Worm (Caenorhabditis elegans): ENCODE results near the gene rin-1.
"Not testable (repeated sequence)": the region's sequence is repeated elsewhere in the genome, so short reads cannot be mapped to it uniquely, and the experiment has no call there.

rin-1 gene

ce11 chrV:14763582-14763981 is 51.8 kb downstream of the rin-1 start:
- TF ChIP-seq ref-1 (GFP tag; conservative IDR thresholded peaks at IDR 0.05) (no peak), cog-1 (tag; optimal IDR thresholded peaks at IDR 0.05) (no peak), ztf-29 (GFP tag; IDR thresholded peaks at IDR 0.05) (no peak), tab-1 (GFP tag; IDR thresholded peaks at IDR 0.05) (no peak), flt-1 (GFP tag; IDR thresholded peaks at IDR 0.05) (no peak), klf-2 (GFP tag; conservative IDR thresholded peaks at IDR 0.05) (no peak), ztf-23 (GFP tag; IDR thresholded peaks at IDR 0.05) (no peak), T22C8.4 (GFP tag; IDR thresholded peaks at IDR 0.05) (no peak), med-1 (GFP tag; optimal IDR thresholded peaks at IDR 0.05; ENCODE audit: insufficient read depth) (no peak)

- TF ChIP-seq klf-2 (GFP tag; conservative IDR thresholded peaks at IDR 0.05) (no peak), cog-1 (tag; optimal IDR thresholded peaks at IDR 0.05) (no peak)
Observed at ce11 chrV:14762563-14762962, 52.8 kb downstream of the rin-1 start.

ce11 chrV:14750357-14750756 is 65.0 kb downstream of the rin-1 start, which contains the start of gene nspa-10:
Gene nspa-10 (minus strand): TSS chrV:14750457.
- TF ChIP-seq T22C8.4 (GFP tag; IDR thresholded peaks at IDR 0.05); cog-1 (tag; optimal IDR thresholded peaks at IDR 0.05); flt-1 (GFP tag; IDR thresholded peaks at IDR 0.05): not testable (repeated sequence)

ce11 chrV:14748608-14749137 is 66.7 kb downstream of the rin-1 start, which contains the start of the genes lipl-8 and Y50E8A.22:
Gene lipl-8 (minus strand): TSS chrV:14748708.
Gene Y50E8A.22 (minus strand): TSS chrV:14749087.
- no peak for TF ChIP-seq klf-2 (GFP tag; conservative IDR thresholded peaks at IDR 0.05)
- no peak for TF ChIP-seq ztf-29 (GFP tag; IDR thresholded peaks at IDR 0.05)
- TF ChIP-seq ztf-23 (GFP tag; IDR thresholded peaks at IDR 0.05): no peak
- no peak for TF ChIP-seq T22C8.4 (GFP tag; IDR thresholded peaks at IDR 0.05)
- no peak for TF ChIP-seq med-1 (GFP tag; optimal IDR thresholded peaks at IDR 0.05; ENCODE audit: insufficient read depth)
- TF ChIP-seq ref-1 (GFP tag; conservative IDR thresholded peaks at IDR 0.05): no peak
- TF ChIP-seq tab-1 (GFP tag; IDR thresholded peaks at IDR 0.05): no peak
- no peak for TF ChIP-seq cog-1 (tag; optimal IDR thresholded peaks at IDR 0.05)
- no peak for TF ChIP-seq flt-1 (GFP tag; IDR thresholded peaks at IDR 0.05)

- TF ChIP-seq tab-1 (GFP tag; IDR thresholded peaks at IDR 0.05): no peak
- no peak for TF ChIP-seq klf-2 (GFP tag; conservative IDR thresholded peaks at IDR 0.05)
- no peak for TF ChIP-seq med-1 (GFP tag; optimal IDR thresholded peaks at IDR 0.05; ENCODE audit: insufficient read depth)
- no peak for TF ChIP-seq flt-1 (GFP tag; IDR thresholded peaks at IDR 0.05)
- no peak for TF ChIP-seq ztf-23 (GFP tag; IDR thresholded peaks at IDR 0.05)
- no peak for TF ChIP-seq ztf-29 (GFP tag; IDR thresholded peaks at IDR 0.05)
- no peak for TF ChIP-seq T22C8.4 (GFP tag; IDR thresholded peaks at IDR 0.05)
- TF ChIP-seq cog-1 (tag; optimal IDR thresholded peaks at IDR 0.05): no peak
- no peak for TF ChIP-seq ref-1 (GFP tag; conservative IDR thresholded peaks at IDR 0.05)
Observed at ce11 chrV:14746975-14747374, 68.4 kb downstream of the rin-1 start.

ce11 chrV:14744824-14745223 is 70.6 kb downstream of the rin-1 start:
- TF ChIP-seq klf-2 (GFP tag; conservative IDR thresholded peaks at IDR 0.05): 0 out of 2 replicates have a peak, but pooled peaks have one; percentile 11
- no peak for TF ChIP-seq med-1 (GFP tag; optimal IDR thresholded peaks at IDR 0.05; ENCODE audit: insufficient read depth)
- no peak for TF ChIP-seq cog-1 (tag; optimal IDR thresholded peaks at IDR 0.05)
- peak; percentile 67; the same call in 1 of the 2 replicates for TF ChIP-seq tab-1 (GFP tag; IDR thresholded peaks at IDR 0.05)

- TF ChIP-seq klf-2 (GFP tag; conservative IDR thresholded peaks at IDR 0.05): no peak
- no peak for TF ChIP-seq cog-1 (tag; optimal IDR thresholded peaks at IDR 0.05)
- TF ChIP-seq ztf-23 (GFP tag; IDR thresholded peaks at IDR 0.05): no peak
- no peak for TF ChIP-seq ztf-29 (GFP tag; IDR thresholded peaks at IDR 0.05)
- no peak for TF ChIP-seq T22C8.4 (GFP tag; IDR thresholded peaks at IDR 0.05)
- no peak for TF ChIP-seq ref-1 (GFP tag; conservative IDR thresholded peaks at IDR 0.05)
- TF ChIP-seq tab-1 (GFP tag; IDR thresholded peaks at IDR 0.05): no peak
- TF ChIP-seq flt-1 (GFP tag; IDR thresholded peaks at IDR 0.05): no peak
- TF ChIP-seq med-1 (GFP tag; optimal IDR thresholded peaks at IDR 0.05; ENCODE audit: insufficient read depth): no peak
Observed at ce11 chrV:14741233-14741632, 74.2 kb downstream of the rin-1 start, which contains the start of gene Y50E8A.6. Gene Y50E8A.6 (minus strand): TSS chrV:14741333.

- TF ChIP-seq ztf-23 (GFP tag; IDR thresholded peaks at IDR 0.05) (no peak), ztf-29 (GFP tag; IDR thresholded peaks at IDR 0.05) (no peak), klf-2 (GFP tag; conservative IDR thresholded peaks at IDR 0.05) (no peak), cog-1 (tag; optimal IDR thresholded peaks at IDR 0.05) (no peak), flt-1 (GFP tag; IDR thresholded peaks at IDR 0.05) (no peak), T22C8.4 (GFP tag; IDR thresholded peaks at IDR 0.05) (no peak), med-1 (GFP tag; optimal IDR thresholded peaks at IDR 0.05; ENCODE audit: insufficient read depth) (no peak), ref-1 (GFP tag; conservative IDR thresholded peaks at IDR 0.05) (no peak), tab-1 (GFP tag; IDR thresholded peaks at IDR 0.05) (no peak)
Observed at ce11 chrV:14736851-14737250, 78.5 kb downstream of the rin-1 start, which contains the start of gene Y50E8A.5. Gene Y50E8A.5 (minus strand): TSS chrV:14736951.

- no peak for TF ChIP-seq ztf-23 (GFP tag; IDR thresholded peaks at IDR 0.05)
- no peak for TF ChIP-seq T22C8.4 (GFP tag; IDR thresholded peaks at IDR 0.05)
- no peak for TF ChIP-seq ztf-29 (GFP tag; IDR thresholded peaks at IDR 0.05)
- TF ChIP-seq ref-1 (GFP tag; conservative IDR thresholded peaks at IDR 0.05): no peak
- TF ChIP-seq cog-1 (tag; optimal IDR thresholded peaks at IDR 0.05): no peak
- TF ChIP-seq klf-2 (GFP tag; conservative IDR thresholded peaks at IDR 0.05): no peak
- no peak for TF ChIP-seq flt-1 (GFP tag; IDR thresholded peaks at IDR 0.05)
- TF ChIP-seq med-1 (GFP tag; optimal IDR thresholded peaks at IDR 0.05; ENCODE audit: insufficient read depth): no peak
- TF ChIP-seq tab-1 (GFP tag; IDR thresholded peaks at IDR 0.05): no peak
Observed at ce11 chrV:14734187-14734765, 81.1 kb downstream of the rin-1 start, which contains the start of gene unc-61. Gene unc-61 (minus strand): TSS chrV:14734237.
